Fruit fly (Drosophila melanogaster): Measurements from ENCODE around the gene Parg.

Gene Parg

DNA sequence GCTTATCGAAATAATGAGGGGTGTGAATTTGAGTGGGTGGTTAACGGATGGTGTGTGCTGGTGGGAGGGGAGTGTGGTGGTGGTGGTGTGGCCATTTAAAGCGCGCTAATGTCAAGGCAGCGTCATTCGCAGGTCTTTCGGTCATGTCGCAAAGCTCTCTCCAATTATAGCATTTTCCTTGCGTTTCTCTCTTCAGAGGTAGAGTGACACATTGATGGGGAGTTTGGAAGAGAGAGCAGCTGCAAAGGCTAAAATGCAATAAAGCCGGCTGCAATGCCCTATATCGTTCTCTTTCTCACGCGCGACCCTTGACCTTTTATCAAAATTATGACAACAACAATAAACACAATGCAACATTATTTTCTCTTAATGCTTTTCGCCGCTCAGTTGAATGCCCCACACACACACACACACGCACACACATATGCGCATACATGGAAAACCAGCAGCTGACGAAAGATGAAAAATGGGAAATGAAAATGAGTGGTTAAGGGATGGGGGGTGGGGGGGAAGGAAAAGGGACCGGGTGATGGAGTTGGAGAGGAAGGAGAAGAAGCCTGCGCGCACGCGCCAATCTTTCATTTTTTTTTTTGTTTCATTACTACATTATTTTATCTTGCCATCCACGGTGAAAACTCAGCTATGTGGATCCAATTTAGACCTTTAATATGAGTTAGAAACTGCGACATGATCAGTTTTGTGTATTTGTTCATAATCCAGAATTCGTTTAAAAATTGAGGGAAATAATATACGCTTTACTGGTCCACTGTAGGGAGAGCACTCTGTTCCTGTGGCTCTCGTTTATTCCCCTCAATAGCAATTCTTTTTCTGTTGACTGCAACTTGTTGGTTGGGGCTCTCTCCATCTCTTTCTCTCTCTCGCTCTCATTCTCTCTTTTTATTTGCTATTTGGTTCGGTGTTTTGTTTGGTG is 20.6 kb upstream of the Parg start:
- TF ChIP-seq CG8478 (optimal IDR thresholded peaks at IDR 0.05) = no peak
- no peak for TF ChIP-seq CTCF (optimal IDR thresholded peaks at IDR 0.05)

DNA sequence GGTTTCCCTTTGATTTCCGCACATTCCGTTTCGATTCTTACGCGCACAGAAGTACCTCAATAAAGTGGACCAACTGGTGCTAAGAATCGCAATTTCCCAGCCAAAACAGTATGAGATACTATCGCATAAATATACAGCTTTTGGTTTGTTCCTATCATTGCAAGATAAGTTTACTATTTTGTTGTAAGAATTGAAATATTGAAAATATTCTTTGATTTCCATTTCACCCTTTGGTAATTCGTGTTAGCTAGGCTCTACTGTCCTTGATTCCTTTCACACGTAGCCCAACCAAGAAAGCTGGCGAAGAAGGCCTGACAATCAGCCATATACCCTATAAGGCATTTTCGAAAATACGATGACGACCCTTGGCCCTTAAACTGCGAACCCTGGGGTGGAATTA is 19.3 kb upstream of the Parg start:
- TF ChIP-seq CG8478 (optimal IDR thresholded peaks at IDR 0.05) (no peak), CTCF (optimal IDR thresholded peaks at IDR 0.05) (no peak)

DNA sequence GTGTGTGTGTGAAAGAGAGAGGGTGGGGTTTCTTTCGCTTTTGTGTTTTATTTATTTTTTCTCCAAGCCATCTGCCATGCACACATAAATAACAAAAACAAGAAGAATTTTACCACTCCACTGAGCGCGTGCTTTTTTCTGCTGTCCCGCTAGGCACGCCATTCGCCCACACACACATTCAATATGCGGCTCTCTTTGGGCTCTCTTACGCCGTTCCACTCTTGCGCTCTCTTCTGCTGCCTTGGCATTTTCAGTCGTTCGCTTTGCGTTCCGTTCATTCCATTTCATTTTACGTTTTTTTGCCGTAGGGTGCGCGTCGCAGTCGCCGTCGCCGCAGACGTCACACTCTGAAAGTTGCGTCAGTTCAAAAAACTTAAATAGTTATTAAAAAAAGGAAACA is 17.8 kb upstream of the Parg start:
- TF ChIP-seq CG8478 (optimal IDR thresholded peaks at IDR 0.05) (no peak), CTCF (optimal IDR thresholded peaks at IDR 0.05) (no peak)

DNA sequence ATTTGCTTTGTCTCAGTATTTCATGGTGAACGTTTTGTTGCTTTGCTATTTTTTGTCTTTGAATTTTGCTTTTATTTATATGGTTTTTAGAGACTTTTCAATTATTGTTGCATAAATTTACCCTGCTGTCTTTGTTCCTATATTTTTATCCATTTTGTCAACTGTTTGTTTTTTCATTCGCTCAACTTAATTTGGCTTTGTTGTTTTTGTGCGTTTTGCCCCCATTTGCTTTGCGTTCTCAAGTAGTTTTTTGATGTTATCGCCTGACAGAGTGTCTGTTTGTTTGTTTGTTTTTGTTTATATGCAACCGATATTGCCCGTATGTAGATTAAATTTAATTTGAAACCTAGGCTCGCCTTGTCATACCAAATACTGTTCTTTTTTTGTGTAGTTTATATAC is 17.3 kb upstream of the Parg start:
- TF ChIP-seq CG8478 (optimal IDR thresholded peaks at IDR 0.05) = no peak
- no peak for TF ChIP-seq CTCF (optimal IDR thresholded peaks at IDR 0.05)

DNA sequence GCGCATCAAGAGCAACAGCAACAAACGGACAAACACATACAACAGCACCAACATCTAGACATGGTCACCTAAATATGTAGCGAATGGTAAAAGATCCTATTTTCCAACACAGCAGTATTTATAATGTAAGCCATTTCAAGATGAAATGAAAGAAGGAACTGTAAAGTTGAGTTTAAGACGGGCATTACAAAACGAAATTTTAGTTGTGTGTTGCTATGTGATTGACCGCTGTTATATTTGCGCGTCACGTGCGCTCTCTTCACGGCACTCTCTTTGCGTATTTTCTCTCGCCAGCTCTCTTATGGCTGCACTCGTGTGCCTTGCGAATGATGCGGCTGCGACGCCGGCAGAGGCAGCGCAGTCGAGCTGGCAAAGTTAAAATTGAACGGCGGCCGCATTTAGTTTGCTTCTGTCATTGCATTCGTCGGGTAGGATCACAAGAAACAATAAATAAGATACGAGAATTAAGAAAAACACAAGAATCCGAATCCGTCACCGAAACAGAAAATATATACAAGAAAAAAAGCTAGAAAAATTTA is 16.6 kb upstream of the Parg start:
- TF ChIP-seq CG8478 (optimal IDR thresholded peaks at IDR 0.05) (no peak), CTCF (optimal IDR thresholded peaks at IDR 0.05) (no peak)

DNA sequence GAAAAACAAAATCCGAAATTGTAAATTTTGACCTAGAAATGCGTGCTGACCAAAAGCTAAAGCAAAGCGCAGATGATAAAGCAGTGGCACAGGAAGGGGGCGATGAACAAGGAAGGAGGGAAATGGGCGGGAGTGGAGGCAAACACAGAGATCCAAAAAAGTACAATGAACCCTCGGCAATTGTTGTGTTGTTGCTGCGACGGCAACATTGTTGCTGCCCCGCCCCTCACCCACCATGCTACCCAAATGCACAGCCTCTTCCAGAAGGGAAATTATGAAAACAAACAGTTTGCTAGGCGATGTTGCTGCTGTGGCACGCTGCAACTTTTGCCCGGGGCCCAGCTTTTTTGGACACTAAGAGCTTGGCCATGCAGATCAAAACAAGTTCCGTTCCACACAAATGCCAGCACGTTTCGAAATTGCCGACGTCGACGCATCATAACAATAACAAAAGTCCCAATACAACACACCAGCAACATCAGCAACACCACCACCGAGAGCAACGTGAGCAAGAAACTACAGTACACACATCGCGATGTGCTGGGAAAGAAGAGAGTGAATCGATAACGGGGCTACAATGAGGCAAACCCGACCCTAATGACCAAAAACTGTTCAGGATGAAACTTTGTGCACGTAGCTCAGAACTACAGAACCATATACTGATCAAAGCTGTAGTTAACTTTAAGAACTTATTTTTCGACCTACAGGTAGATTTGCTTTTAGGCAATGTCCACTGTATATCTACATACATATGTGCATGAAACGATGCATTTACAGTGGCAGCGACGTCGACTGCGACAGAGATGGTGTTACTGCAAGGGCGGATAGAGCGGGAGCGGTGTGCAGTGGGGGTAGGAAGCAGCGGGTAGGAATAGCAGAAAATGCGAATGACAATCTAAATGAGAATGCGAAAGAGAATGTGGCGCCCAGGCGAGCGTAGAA is 15.4 kb upstream of the Parg start:
- TF ChIP-seq CG8478 (optimal IDR thresholded peaks at IDR 0.05) (no peak), CTCF (optimal IDR thresholded peaks at IDR 0.05) (no peak)

DNA sequence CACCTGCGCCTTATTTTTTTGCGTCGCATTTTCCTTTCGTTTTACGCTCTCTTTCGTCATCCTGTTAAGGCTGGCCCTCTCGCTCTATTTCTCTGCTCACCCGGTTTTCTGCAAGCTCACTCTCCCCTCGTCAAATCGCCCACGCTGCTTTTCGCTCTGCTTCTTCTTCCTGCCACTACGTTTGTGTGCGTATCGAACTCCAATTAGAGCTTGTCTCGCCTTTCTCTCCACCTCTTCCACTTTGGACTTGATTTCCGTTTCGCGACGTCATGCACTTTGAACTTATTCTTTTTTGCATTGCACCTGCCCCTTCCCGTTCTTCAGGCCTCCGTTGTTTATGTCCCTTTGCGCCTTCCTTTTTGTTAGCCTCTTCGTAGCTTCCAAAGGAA is 14.2 kb upstream of the Parg start:
- no peak for TF ChIP-seq CG8478 (optimal IDR thresholded peaks at IDR 0.05)
- TF ChIP-seq CTCF (optimal IDR thresholded peaks at IDR 0.05) = no peak

DNA sequence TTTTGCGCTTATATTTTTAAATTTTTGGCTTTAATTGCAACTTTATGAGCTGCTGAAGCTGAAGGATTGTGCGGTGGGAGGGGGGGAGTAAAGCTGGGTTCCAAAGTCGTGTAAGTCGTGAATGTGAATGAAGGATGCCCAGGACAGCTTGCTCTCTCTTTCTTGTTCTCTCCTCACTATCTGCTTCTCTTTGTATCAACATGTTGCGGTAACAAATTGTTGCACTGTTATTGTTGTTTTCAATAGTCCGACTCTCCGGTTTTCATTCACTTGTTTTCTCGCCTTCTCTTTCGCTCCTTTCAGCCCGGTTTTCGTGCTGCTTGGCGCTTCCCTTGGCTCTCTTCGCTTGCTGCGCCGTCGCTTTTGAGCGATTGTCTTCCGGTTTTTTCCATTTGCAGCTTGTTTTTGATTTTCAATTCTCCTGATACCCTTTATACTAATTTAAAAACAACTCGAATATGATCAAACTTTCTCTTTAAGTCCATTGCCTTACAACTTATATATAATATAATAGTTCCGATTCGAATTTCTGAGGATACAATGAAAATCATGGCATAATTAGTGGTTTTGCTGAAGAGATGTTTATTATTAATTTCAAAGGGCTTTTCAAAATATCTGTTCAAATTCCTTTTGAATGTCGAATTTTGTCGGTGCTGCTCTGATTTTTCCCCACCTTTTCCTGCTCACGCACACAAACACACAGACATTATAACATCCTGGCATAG is 13.7 kb upstream of the Parg start:
- no peak for TF ChIP-seq CTCF (optimal IDR thresholded peaks at IDR 0.05)
- TF ChIP-seq CG8478 (optimal IDR thresholded peaks at IDR 0.05) = no peak

DNA sequence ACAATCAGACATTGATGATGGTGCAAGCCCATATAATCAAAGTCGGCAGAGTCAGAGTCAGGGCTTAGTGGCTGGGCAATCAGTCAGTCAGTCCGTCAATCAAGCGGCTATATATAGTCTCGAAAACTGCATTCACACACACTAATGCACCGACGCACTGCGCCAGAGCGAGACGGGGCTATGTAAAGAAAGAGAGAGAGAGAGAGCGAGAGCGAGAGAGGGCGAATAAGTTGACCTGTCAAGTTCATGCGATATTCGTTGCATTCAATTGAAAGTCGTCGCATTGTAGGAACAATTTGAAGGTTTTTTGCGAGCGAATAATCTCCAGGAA is 11.1 kb upstream of the Parg start:
- TF ChIP-seq CG8478 (optimal IDR thresholded peaks at IDR 0.05) (no peak), CTCF (optimal IDR thresholded peaks at IDR 0.05) (no peak)

DNA sequence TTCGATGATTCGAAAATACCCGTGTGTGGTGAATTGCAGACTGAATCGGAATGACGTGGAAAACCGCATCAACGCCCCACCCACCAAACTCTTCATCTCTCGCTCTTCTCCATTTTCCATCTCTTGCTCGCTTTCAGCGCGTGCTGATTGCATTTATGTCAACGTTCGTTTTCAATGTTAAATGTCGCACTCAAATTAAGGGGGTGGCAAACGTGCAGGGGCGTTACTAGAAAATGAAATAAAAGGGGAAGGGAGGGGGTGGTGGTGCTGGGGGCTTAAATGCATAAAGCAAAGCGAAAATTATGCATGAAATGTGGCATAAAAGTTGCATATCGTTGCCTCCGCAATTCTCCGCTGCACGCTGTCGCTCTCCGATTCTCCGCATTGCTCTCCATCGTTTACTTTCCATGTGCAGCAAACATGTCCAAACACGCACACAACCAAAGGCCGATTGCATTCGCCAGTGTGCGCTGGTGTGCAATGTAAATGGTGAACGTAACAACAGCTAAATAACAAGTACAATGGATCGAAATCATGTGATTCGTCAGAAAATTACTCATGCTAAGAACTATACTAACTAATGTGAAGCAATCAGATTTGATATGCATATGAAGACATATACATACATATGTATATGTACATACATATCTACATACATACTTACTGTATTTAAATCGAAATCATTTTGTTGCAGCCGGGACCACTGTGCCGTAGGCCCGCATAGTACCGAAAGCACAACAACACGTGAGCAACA is 10.6 kb upstream of the Parg start:
- TF ChIP-seq CTCF (optimal IDR thresholded peaks at IDR 0.05) = no peak
- TF ChIP-seq CG8478 (optimal IDR thresholded peaks at IDR 0.05) = no peak

DNA sequence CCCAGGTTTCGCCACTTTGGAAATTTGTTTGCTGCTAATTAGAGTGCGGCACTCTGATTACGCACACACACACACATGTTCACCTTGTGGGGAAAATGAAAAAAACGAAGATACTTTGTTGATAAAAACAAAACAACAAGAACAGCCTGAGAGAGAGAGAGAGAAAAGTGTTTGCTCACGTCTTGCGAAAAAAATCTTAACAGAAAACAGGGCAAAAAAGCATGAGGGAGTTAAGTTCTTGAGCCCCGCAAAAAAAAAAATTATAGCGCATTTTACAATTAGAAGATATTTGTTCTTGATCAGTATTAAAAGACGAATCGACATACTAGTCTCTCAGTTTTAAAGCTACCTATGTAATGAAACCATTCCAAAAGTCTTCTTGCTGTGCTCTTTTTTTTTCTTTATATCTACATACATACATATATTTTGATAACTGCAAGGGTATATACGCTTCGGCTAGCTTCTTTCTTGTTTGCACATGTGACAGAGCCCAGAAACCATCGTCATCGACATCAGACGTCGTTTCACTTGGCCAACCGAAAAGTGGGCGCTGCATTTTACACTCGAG is 9.5 kb upstream of the Parg start:
- TF ChIP-seq CG8478 (optimal IDR thresholded peaks at IDR 0.05) = no peak
- TF ChIP-seq CTCF (optimal IDR thresholded peaks at IDR 0.05) = no peak

DNA sequence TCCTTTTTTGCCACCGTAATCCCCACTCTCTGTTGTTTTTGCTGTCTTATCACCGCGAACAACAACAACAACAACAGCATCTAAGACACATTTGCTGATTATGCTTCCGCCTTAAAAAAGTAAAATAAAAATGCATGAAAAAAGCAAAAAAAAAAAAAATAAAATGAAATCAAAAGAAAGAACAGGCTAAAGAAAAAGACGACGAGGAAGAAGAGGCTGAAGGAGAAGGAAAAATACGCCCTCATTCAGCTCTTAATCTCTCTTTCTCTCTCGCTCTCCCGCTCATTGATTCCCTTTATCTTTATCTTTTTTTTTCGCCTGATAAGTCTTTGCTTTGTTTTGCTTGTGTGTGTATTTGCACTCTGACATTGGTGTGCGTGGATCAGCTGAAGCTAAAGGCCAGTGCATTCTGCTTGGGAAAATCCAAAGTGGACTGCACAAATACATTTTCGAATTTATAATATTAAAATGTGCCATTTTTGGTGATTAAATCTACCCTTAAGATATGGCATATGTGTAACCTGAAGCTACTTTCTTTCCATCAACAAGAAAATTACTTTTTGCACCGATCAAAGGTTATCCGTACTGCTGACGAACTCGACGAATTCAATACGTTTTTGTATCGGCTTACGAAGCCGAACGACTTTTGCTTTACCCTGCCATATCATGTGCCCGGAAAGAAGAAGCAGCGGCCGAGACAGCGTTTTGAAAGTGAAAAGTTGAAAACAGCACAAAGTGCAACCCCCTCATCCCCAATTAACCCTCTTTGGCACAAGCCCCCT is 8.8 kb upstream of the Parg start:
- TF ChIP-seq CTCF (optimal IDR thresholded peaks at IDR 0.05) (no peak), CG8478 (optimal IDR thresholded peaks at IDR 0.05) (no peak)

DNA sequence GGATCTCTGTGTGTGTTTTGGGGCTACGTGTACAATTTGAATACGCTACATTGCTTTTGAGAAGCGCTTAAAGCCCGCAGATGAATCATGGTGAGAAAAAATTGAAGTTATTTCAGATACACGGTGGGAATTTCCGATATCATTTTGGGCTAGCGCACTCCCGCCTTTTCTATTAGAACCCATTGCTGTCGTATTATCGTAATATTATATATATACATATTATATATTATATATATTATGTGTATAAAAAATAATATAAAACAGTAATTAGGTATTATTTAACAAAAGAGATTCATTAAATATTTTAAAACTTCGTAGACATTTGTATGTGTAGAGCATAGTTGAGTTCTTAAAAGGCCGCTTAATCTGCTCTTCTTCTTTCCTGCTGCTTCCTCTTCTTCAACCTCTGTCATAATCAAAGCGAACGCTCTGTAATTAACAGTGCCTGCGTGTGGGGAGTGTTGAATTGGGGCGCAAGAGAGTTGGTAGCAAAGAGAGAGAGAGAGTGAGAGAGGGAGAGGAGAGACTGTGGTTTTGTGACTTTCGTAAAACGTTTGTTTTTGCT is 6.6 kb upstream of the Parg start:
- no peak for TF ChIP-seq CTCF (optimal IDR thresholded peaks at IDR 0.05)
- no peak for TF ChIP-seq CG8478 (optimal IDR thresholded peaks at IDR 0.05)

All from S2 (cell line).